Fruit fly (Drosophila melanogaster) whole organism, embryonic: Measurements from ENCODE around the gene Lsd-1.

Experiments
- B-H1 ChIP-seq: fragments of 200-800 bp; sonication (Bioruptor generic); IDR thresholded peaks from 3 replicates; pipeline ENCODE4 v1.3.6; 2022; ENCODE audit warnings: missing biosample characterization, missing genetic modification characterization
- BtbVII ChIP-seq: fragments of 200-800 bp; sonication (Bioruptor generic); optimal IDR thresholded peaks from 3 replicates; lab custom pipeline; 2017; ENCODE audit warnings: missing biosample characterization, mild to moderate bottlenecking, missing genetic modification characterization
- CG10654 ChIP-seq: fragments of 200-800 bp; sonication (Bioruptor generic); optimal IDR thresholded peaks from 2 replicates; lab custom pipeline; 2016; ENCODE audit warnings: missing biosample characterization, missing genetic modification characterization
- CG10979 ChIP-seq: fragments of 200-800 bp; sonication (Bioruptor generic); optimal IDR thresholded peaks from 2 replicates; lab custom pipeline; 2018; ENCODE audit warnings: missing biosample characterization, mild to moderate bottlenecking, missing genetic modification characterization, moderate library complexity
- CG11398 ChIP-seq: fragments of 200-800 bp; sonication (Bioruptor generic); optimal IDR thresholded peaks from 2 replicates; lab custom pipeline; 2016; ENCODE audit warnings: missing biosample characterization, missing genetic modification characterization
- CG13424 ChIP-seq: fragments of 200-800 bp; sonication (Bioruptor generic); optimal IDR thresholded peaks from 2 replicates; lab custom pipeline; 2019; ENCODE audit warnings: missing biosample characterization, mild to moderate bottlenecking, missing genetic modification characterization, moderate library complexity
- CG14710 ChIP-seq: fragments of 200-800 bp; sonication (Bioruptor generic); optimal IDR thresholded peaks from 3 replicates; lab custom pipeline; 2019; ENCODE audit warnings: missing biosample characterization, mild to moderate bottlenecking, missing genetic modification characterization, moderate library complexity
- CG17328 ChIP-seq: fragments of 200-800 bp; sonication (Bioruptor generic); IDR thresholded peaks from 2 replicates; pipeline ENCODE4 v1.3.6; 2022; ENCODE audit warnings: missing biosample characterization, missing genetic modification characterization
- CG18764 ChIP-seq: fragments of 200-800 bp; sonication (Bioruptor generic); optimal IDR thresholded peaks from 3 replicates; lab custom pipeline; 2016; ENCODE audit warnings: missing biosample characterization, missing genetic modification characterization
- CG2875 ChIP-seq: fragments of 200-800 bp; sonication (Bioruptor generic); optimal IDR thresholded peaks from 2 replicates; lab custom pipeline; 2017; ENCODE audit warnings: missing biosample characterization, mild to moderate bottlenecking, missing genetic modification characterization, missing genetic modification reagents
- CG31365 ChIP-seq: fragments of 200-800 bp; sonication (Bioruptor generic); optimal IDR thresholded peaks from 2 replicates; lab custom pipeline; 2018; ENCODE audit warnings: missing biosample characterization, mild to moderate bottlenecking, missing genetic modification characterization
- CG31388 ChIP-seq: fragments of 200-800 bp; sonication (Bioruptor generic); optimal IDR thresholded peaks from 2 replicates; lab custom pipeline; 2016; ENCODE audit warnings: missing biosample characterization, missing genetic modification characterization
- CG32532 ChIP-seq: fragments of 200-800 bp; sonication (Bioruptor generic); IDR thresholded peaks from 2 replicates; pipeline ENCODE4 v1.3.6; 2022; ENCODE audit warnings: missing biosample characterization, missing genetic modification characterization
- CG3281 ChIP-seq: fragments of 200-800 bp; sonication (Bioruptor generic); optimal IDR thresholded peaks from 3 replicates; lab custom pipeline; 2017; ENCODE audit warnings: missing biosample characterization, mild to moderate bottlenecking, missing genetic modification characterization
- CG3726 ChIP-seq: fragments of 200-800 bp; sonication (Bioruptor generic); IDR thresholded peaks from 3 replicates; pipeline ENCODE4, ENCODE4 v1.3.6; 2022; ENCODE audit warnings: missing biosample characterization, missing genetic modification characterization
- CG3847 ChIP-seq: fragments of 200-800 bp; sonication (Bioruptor generic); IDR thresholded peaks from 2 replicates; pipeline ENCODE4 v1.3.6; 2022; ENCODE audit warnings: missing biosample characterization, missing genetic modification characterization
- CG4404 ChIP-seq: fragments of 200-800 bp; sonication (Bioruptor generic); IDR thresholded peaks from 2 replicates; pipeline ENCODE4 v1.3.6; 2022; ENCODE audit warnings: missing biosample characterization, missing genetic modification characterization
- CG4424 ChIP-seq: fragments of 200-800 bp; sonication (Bioruptor generic); optimal IDR thresholded peaks from 3 replicates; lab custom pipeline; 2016; ENCODE audit warnings: missing biosample characterization, missing genetic modification characterization
- CG4707 ChIP-seq: fragments of 200-800 bp; sonication (Bioruptor generic); optimal IDR thresholded peaks from 2 replicates; lab custom pipeline; 2018; ENCODE audit warnings: missing biosample characterization, mild to moderate bottlenecking, missing genetic modification characterization, moderate library complexity
- CG6791 ChIP-seq: fragments of 200-800 bp; sonication (Bioruptor generic); IDR thresholded peaks from 3 replicates; pipeline ENCODE4 v1.3.6; 2022; ENCODE audit warnings: missing biosample characterization, missing genetic modification characterization; ENCODE audit not compliant: partially characterized antibody
- CG7271 ChIP-seq: fragments of 200-800 bp; sonication (Bioruptor generic); optimal IDR thresholded peaks from 2 replicates; lab custom pipeline; 2018; ENCODE audit warnings: missing biosample characterization, mild to moderate bottlenecking, missing genetic modification characterization, moderate library complexity
- CG9797 ChIP-seq: fragments of 200-800 bp; sonication (Bioruptor generic); optimal IDR thresholded peaks from 3 replicates; lab custom pipeline; 2018; ENCODE audit warnings: missing biosample characterization, mild to moderate bottlenecking, missing genetic modification characterization
- CkIIα-i1 ChIP-seq: fragments of 200-800 bp; sonication (Bioruptor generic); IDR thresholded peaks from 2 replicates; pipeline ENCODE4 v1.3.6; 2022; ENCODE audit warnings: missing biosample characterization, missing genetic modification characterization
- Dp ChIP-seq: fragments of 200-800 bp; sonication (Bioruptor generic); optimal IDR thresholded peaks from 2 replicates; lab custom pipeline; 2018; ENCODE audit warnings: missing biosample characterization, mild to moderate bottlenecking, missing genetic modification characterization, moderate library complexity
- Eip74EF ChIP-seq, 2 experiments: fragments of 200-800 bp in 1 of 2; fragments of >200 bp in 1 of 2; sonication (Bioruptor generic) in 1 of 2; optimal IDR thresholded peaks; 2 replicates each; lab custom pipeline; 2017 to 2019; ENCODE audit warnings: missing biosample characterization in 2 of 2, missing genetic modification characterization in 2 of 2, mild to moderate bottlenecking in 1 of 2, moderate library complexity in 1 of 2
- HHEX ChIP-seq: fragments of 200-800 bp; sonication (Bioruptor generic); optimal IDR thresholded peaks from 3 replicates; lab custom pipeline; 2017; ENCODE audit warnings: missing biosample characterization, mild to moderate bottlenecking, missing genetic modification characterization, missing genetic modification reagents
- HLHmδ ChIP-seq: fragments of 200-800 bp; sonication (Bioruptor generic); optimal IDR thresholded peaks from 2 replicates; lab custom pipeline; 2018; ENCODE audit warnings: missing biosample characterization, mild to moderate bottlenecking, missing genetic modification characterization, moderate library complexity
- Hr3 ChIP-seq: fragments of 200-800 bp; sonication (Bioruptor generic); optimal IDR thresholded peaks from 3 replicates; lab custom pipeline; 2016; ENCODE audit warnings: missing biosample characterization, missing genetic modification characterization
- Med ChIP-seq: fragments of 200-800 bp; sonication (Bioruptor generic); peaks from one replicate; lab custom pipeline; 2016; ENCODE audit warnings: missing biosample characterization, missing genetic modification characterization, mild to moderate bottlenecking, inconsistent platforms, moderate library complexity
- Myb ChIP-seq: fragments of 200-800 bp; sonication (Bioruptor generic); optimal IDR thresholded peaks from 2 replicates; lab custom pipeline; 2016; ENCODE audit warnings: missing biosample characterization, missing genetic modification characterization
- NK7.1 ChIP-seq: fragments of 200-800 bp; sonication (Bioruptor generic); optimal IDR thresholded peaks from 3 replicates; lab custom pipeline; 2016; ENCODE audit warnings: missing biosample characterization, missing genetic modification characterization
- Nf-YA ChIP-seq: fragments of 200-800 bp; sonication (Bioruptor generic); IDR thresholded peaks from 2 replicates; pipeline ENCODE4 v1.3.6; 2022; ENCODE audit warnings: missing biosample characterization, missing genetic modification characterization
- Sox100B ChIP-seq: fragments of 200-800 bp; sonication (Bioruptor generic); optimal IDR thresholded peaks from 3 replicates; lab custom pipeline; 2018; ENCODE audit warnings: missing biosample characterization, mild to moderate bottlenecking, missing genetic modification characterization
- Sry-β ChIP-seq: fragments of 200-800 bp; sonication (Bioruptor generic); optimal IDR thresholded peaks from 2 replicates; lab custom pipeline; 2018; ENCODE audit warnings: missing biosample characterization, mild to moderate bottlenecking, missing genetic modification characterization, moderate library complexity
- Sry-δ ChIP-seq: fragments of 200-800 bp; sonication (Bioruptor generic); optimal IDR thresholded peaks from 2 replicates; lab custom pipeline; 2016; ENCODE audit warnings: missing biosample characterization, missing genetic modification characterization
- YL-1 ChIP-seq: fragments of 200-800 bp; sonication (Bioruptor generic); optimal IDR thresholded peaks from 3 replicates; lab custom pipeline; 2017; ENCODE audit warnings: missing biosample characterization, mild to moderate bottlenecking, missing genetic modification characterization
- bsh ChIP-seq, 2 experiments: fragments of 200-800 bp; sonication (Bioruptor generic); optimal IDR thresholded peaks; 2 replicates each; lab custom pipeline; 2017 to 2018; ENCODE audit warnings: mild to moderate bottlenecking in 2 of 2, missing biosample characterization in 2 of 2, missing genetic modification characterization in 2 of 2, moderate library complexity in 1 of 2
- caup ChIP-seq: fragments of 200-800 bp; sonication (Bioruptor generic); optimal IDR thresholded peaks from 3 replicates; lab custom pipeline; 2017; ENCODE audit warnings: missing biosample characterization, mild to moderate bottlenecking, missing genetic modification characterization, moderate library complexity; ENCODE audit not compliant: severe bottlenecking
- da ChIP-seq: fragments of 200-800 bp; sonication (Bioruptor generic); optimal IDR thresholded peaks from 2 replicates; lab custom pipeline; 2016; ENCODE audit warnings: missing biosample characterization, missing genetic modification characterization
- dpn ChIP-seq, 2 experiments: fragments of 200-800 bp; sonication (Bioruptor generic); optimal IDR thresholded peaks; 3 replicates each; lab custom pipeline; 2016; ENCODE audit warnings: missing biosample characterization in 2 of 2, missing genetic modification characterization in 2 of 2
- ems ChIP-seq: fragments of 200-800 bp; sonication (Bioruptor generic); optimal IDR thresholded peaks from 3 replicates; lab custom pipeline; 2016; ENCODE audit warnings: missing biosample characterization, missing genetic modification characterization
- ind ChIP-seq: fragments of 200-800 bp; sonication (Bioruptor generic); optimal IDR thresholded peaks from 3 replicates; lab custom pipeline; 2016; ENCODE audit warnings: missing biosample characterization, missing genetic modification characterization
- lab ChIP-seq: fragments of 200-800 bp; sonication (Bioruptor generic); optimal IDR thresholded peaks from 3 replicates; lab custom pipeline; 2017; ENCODE audit warnings: missing biosample characterization, missing genetic modification characterization, mild to moderate bottlenecking, moderate library complexity, missing genetic modification reagents
- pb ChIP-seq: fragments of 200-800 bp; sonication (Bioruptor generic); optimal IDR thresholded peaks from 3 replicates; lab custom pipeline; 2016; ENCODE audit warnings: missing biosample characterization, missing genetic modification characterization
- pnt ChIP-seq: fragments of 200-800 bp; sonication (Bioruptor generic); optimal IDR thresholded peaks from 3 replicates; lab custom pipeline; 2016; ENCODE audit warnings: missing biosample characterization, missing genetic modification characterization
- sens-2 ChIP-seq: fragments of 200-800 bp; sonication (Bioruptor generic); IDR thresholded peaks from 2 replicates; pipeline ENCODE4 v1.3.6; 2022; ENCODE audit warnings: missing biosample characterization, missing genetic modification characterization
- slou ChIP-seq: fragments of 200-800 bp; sonication (Bioruptor generic); optimal IDR thresholded peaks from 3 replicates; lab custom pipeline; 2016; ENCODE audit warnings: missing biosample characterization, missing genetic modification characterization
- stc ChIP-seq: fragments of 200-800 bp; sonication (Bioruptor generic); IDR thresholded peaks from 2 replicates; pipeline ENCODE4 v1.3.6; 2022; ENCODE audit warnings: missing biosample characterization, missing genetic modification characterization
- ttk ChIP-seq: fragments of 200-800 bp; sonication (Bioruptor generic); IDR thresholded peaks from 2 replicates; pipeline ENCODE4 v2.1.2; 2022; ENCODE audit warnings: missing biosample characterization, missing genetic modification characterization
- wor ChIP-seq: fragments of 200-800 bp; sonication (Bioruptor generic); IDR thresholded peaks from 2 replicates; pipeline ENCODE4 v1.3.6; 2022; ENCODE audit warnings: missing biosample characterization, missing genetic modification characterization
- zfh1 ChIP-seq: fragments of 200-800 bp; sonication (Bioruptor generic); IDR thresholded peaks from 3 replicates; pipeline ENCODE4 v1.3.6; 2022; ENCODE audit warnings: missing biosample characterization, missing genetic modification characterization

The Lsd-1 gene

dm6 chr3R:23763015-23763414 lies 642 bp upstream of the Lsd-1 start, which contains the start of gene udt (continued):
- TF ChIP-seq slou (GFP tag; lab: Kevin White, UChicago): no peak
- TF ChIP-seq Dp (GFP tag; lab: Kevin White, UChicago): peak; percentile 27
- TF ChIP-seq YL-1 (GFP tag; lab: Kevin White, UChicago): peak; percentile 12
- TF ChIP-seq Myb (GFP tag; lab: Kevin White, UChicago): peak; percentile 86
- TF ChIP-seq CkIIα-i1 (GFP tag; lab: Robert Waterston, UW): no peak
- no peak for TF ChIP-seq CG9797
- TF ChIP-seq Sox100B (GFP tag; lab: Kevin White, UChicago): no peak
- TF ChIP-seq wor: no peak
- peak; percentile 26 for TF ChIP-seq CG14710
- peak; percentile 14 for TF ChIP-seq ind (GFP tag; lab: Kevin White, UChicago)
- no peak for TF ChIP-seq CG31365 (tag; lab: Kevin White, UChicago)
- no peak for TF ChIP-seq CG4424
- no peak for TF ChIP-seq CG10979 (tag; lab: Kevin White, UChicago)
- no peak for TF ChIP-seq CG2875 (GFP tag; lab: Kevin White, UChicago)
- TF ChIP-seq CG3726 (GFP tag; lab: Robert Waterston, UW): no peak
- no peak for TF ChIP-seq CG11398 (GFP tag; lab: Kevin White, UChicago)
- no peak for TF ChIP-seq HLHmδ (GFP tag; lab: Kevin White, UChicago)
- peak; percentile 10 for TF ChIP-seq Sry-δ (GFP tag; lab: Kevin White, UChicago)
- TF ChIP-seq B-H1: no peak
- TF ChIP-seq CG32532 (GFP tag; lab: Robert Waterston, UW): no peak
- no peak for TF ChIP-seq Nf-YA (GFP tag; lab: Robert Waterston, UW)
- TF ChIP-seq lab (GFP tag; lab: Kevin White, UChicago): peak; percentile 29
- TF ChIP-seq CG3281: no peak
- peak; percentile 78 for TF ChIP-seq Med
- TF ChIP-seq caup (GFP tag; lab: Kevin White, UChicago): no peak
- no peak for TF ChIP-seq CG17328 (GFP tag; lab: Robert Waterston, UW)
- 0 out of 3 replicates have a peak, but pooled peaks have one; percentile 42 for TF ChIP-seq CG6791
- TF ChIP-seq da (GFP tag; lab: Kevin White, UChicago): no peak
- no peak for TF ChIP-seq ttk (GFP tag; lab: Robert Waterston, UW)
- TF ChIP-seq dpn (GFP tag; optimal IDR thresholded peaks at IDR 0.05; lab: Kevin White, UChicago): peak in 1 of 2 experiments; percentile 13
- no peak for TF ChIP-seq CG4404 (GFP tag; lab: Robert Waterston, UW)
- peak; percentile 6 for TF ChIP-seq CG10654 (GFP tag; lab: Kevin White, UChicago)

DNA sequence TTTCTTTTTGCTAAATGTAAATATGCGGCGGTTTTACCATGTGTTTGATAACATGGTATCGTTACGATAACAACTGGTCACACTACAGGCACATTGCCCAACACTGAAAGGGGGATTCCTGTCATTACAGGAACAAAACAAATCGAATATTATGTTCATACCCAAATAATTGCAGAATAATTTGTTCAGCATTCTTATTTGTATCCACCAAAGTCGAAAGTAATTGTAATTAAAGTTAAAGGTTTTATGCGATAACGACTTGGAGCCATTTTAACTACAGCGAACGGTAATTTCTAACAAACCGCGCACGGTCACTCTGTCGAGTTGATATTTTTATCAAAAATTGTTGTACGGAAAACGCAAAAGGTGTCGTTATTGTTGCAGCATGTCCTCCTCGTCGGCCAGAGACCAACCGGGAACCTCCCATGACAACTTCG lies 3.8 kb downstream of the Lsd-1 start, which contains the start of the genes CG10214 and CG10375:
CG10214 (minus strand) TSS at position 72 of the 437 bp plus-strand sequence.
CG10375 (plus strand) TSS at position 296 of the 437 bp plus-strand sequence.
- TF ChIP-seq NK7.1 (GFP tag; lab: Kevin White, UChicago): peak; percentile 66
- TF ChIP-seq CG7271 (tag; lab: Kevin White, UChicago): no peak
- peak in 1 of 2 experiments; percentile 76 for TF ChIP-seq bsh (GFP tag; optimal IDR thresholded peaks at IDR 0.05; lab: Kevin White, UChicago)
- no peak for TF ChIP-seq Sry-β (GFP tag; lab: Kevin White, UChicago)
- peak; percentile 44 for TF ChIP-seq BtbVII (GFP tag; lab: Kevin White, UChicago)
- TF ChIP-seq CG31388 (GFP tag; lab: Kevin White, UChicago): peak; percentile 54
- TF ChIP-seq CG4707 (GFP tag; lab: Kevin White, UChicago): peak; percentile 17
- peak; percentile 66 for TF ChIP-seq HHEX (GFP tag; lab: Kevin White, UChicago)
- peak; percentile 55 for TF ChIP-seq pb (GFP tag; lab: Kevin White, UChicago)
- TF ChIP-seq ems (GFP tag; lab: Kevin White, UChicago): peak; percentile 84
- peak; percentile 72; the same call in 2 of the 3 replicates for TF ChIP-seq zfh1 (GFP tag; lab: Robert Waterston, UW)
- 0 out of 2 replicates have a peak, but pooled peaks have one; percentile 21 for TF ChIP-seq stc
- peak; percentile 82 for TF ChIP-seq CG3847 (GFP tag; lab: Robert Waterston, UW)
- peak; percentile 68 for TF ChIP-seq CG13424
- peak; percentile 68 for TF ChIP-seq Hr3 (GFP tag; lab: Kevin White, UChicago)
- no peak for TF ChIP-seq sens-2 (GFP tag; lab: Robert Waterston, UW)
- TF ChIP-seq CG18764 (GFP tag; lab: Kevin White, UChicago): peak; percentile 73
- peak; percentile 54 for TF ChIP-seq pnt (GFP tag; lab: Kevin White, UChicago)
- TF ChIP-seq slou (GFP tag; lab: Kevin White, UChicago): no peak
- peak in 1 of 2 experiments; percentile 25 for TF ChIP-seq Eip74EF (GFP tag; optimal IDR thresholded peaks at IDR 0.05; lab: Kevin White, UChicago)
